Worm (Caenorhabditis elegans) whole organism, mixed stage, embryonic: ENCODE results near the gene anoh-2.

Source experiments
- M03D4.4 ChIP-seq: sonication (generic microtip); optimal IDR thresholded peaks from 2 replicates; lab custom pipeline; 2017; ENCODE audit warnings: mild to moderate bottlenecking, missing genetic modification characterization, missing compliant biosample characterization
- blmp-1 ChIP-seq: fragments of 150-350 bp; optimal IDR thresholded peaks from 2 replicates; lab custom pipeline; 2014; ENCODE audit warnings: missing biosample characterization, missing genetic modification characterization
- ceh-39 ChIP-seq: fragments of 150-350 bp; optimal IDR thresholded peaks from 2 replicates; lab custom pipeline; 2014; ENCODE audit warnings: missing biosample characterization, missing genetic modification characterization
- ceh-83 ChIP-seq: fragments of 200-800 bp; sonication (Bioruptor generic); optimal IDR thresholded peaks from 2 replicates; lab custom pipeline; 2018; ENCODE audit warnings: mild to moderate bottlenecking, missing genetic modification characterization, missing compliant biosample characterization
- ces-1 ChIP-seq: fragments of 150-350 bp; optimal IDR thresholded peaks from 2 replicates; lab custom pipeline; 2014; ENCODE audit warnings: missing biosample characterization, missing genetic modification reagents, missing genetic modification characterization
- cnd-1 ChIP-seq: fragments of 200-800 bp; sonication (Bioruptor generic); optimal IDR thresholded peaks from 2 replicates; lab custom pipeline; 2018; ENCODE audit warnings: mild to moderate bottlenecking, missing genetic modification characterization, missing compliant biosample characterization
- drap-1 ChIP-seq: fragments of 200-800 bp; sonication (Bioruptor generic); optimal IDR thresholded peaks from 3 replicates; lab custom pipeline; 2018; ENCODE audit warnings: mild to moderate bottlenecking, missing genetic modification characterization, missing compliant biosample characterization
- elt-1 ChIP-seq: sonication (generic microtip); optimal IDR thresholded peaks from 2 replicates; lab custom pipeline; 2017; ENCODE audit warnings: missing genetic modification characterization, mild to moderate bottlenecking, missing compliant biosample characterization, antibody characterized with exemption, moderate library complexity, borderline replicate concordance; ENCODE audit not compliant: insufficient read depth
- flh-1 ChIP-seq: fragments of 200-800 bp; sonication (Bioruptor generic); optimal IDR thresholded peaks from 2 replicates; lab custom pipeline; 2018; ENCODE audit warnings: mild to moderate bottlenecking, missing genetic modification characterization, moderate library complexity, missing compliant biosample characterization
- ham-2 ChIP-seq: fragments of 200-800 bp; sonication (Bioruptor generic); optimal IDR thresholded peaks from 2 replicates; lab custom pipeline; 2018; ENCODE audit warnings: mild to moderate bottlenecking, missing genetic modification characterization, missing compliant biosample characterization
- lin-13 ChIP-seq: fragments of 150-350 bp; optimal IDR thresholded peaks from 2 replicates; lab custom pipeline; 2014; ENCODE audit warnings: missing biosample characterization, missing genetic modification characterization
- lin-32 ChIP-seq: fragments of 200-800 bp; sonication (Bioruptor generic); optimal IDR thresholded peaks from 2 replicates; lab custom pipeline; 2018; ENCODE audit warnings: mild to moderate bottlenecking, missing genetic modification characterization, missing compliant biosample characterization
- lsy-2 ChIP-seq: fragments of 150-350 bp; optimal IDR thresholded peaks from 2 replicates; lab custom pipeline; 2014; ENCODE audit warnings: missing biosample characterization, missing genetic modification characterization
- mab-5 ChIP-seq: fragments of 150-350 bp; optimal IDR thresholded peaks from 2 replicates; lab custom pipeline; 2014; ENCODE audit warnings: missing biosample characterization, missing genetic modification characterization
- mep-1 ChIP-seq: fragments of 150-350 bp; optimal IDR thresholded peaks from 2 replicates; lab custom pipeline; 2017; ENCODE audit warnings: missing biosample characterization, missing genetic modification reagents, missing genetic modification characterization, inconsistent platforms
- mls-2 ChIP-seq: sonication (generic microtip); optimal IDR thresholded peaks from 2 replicates; lab custom pipeline; 2016; ENCODE audit warnings: mild to moderate bottlenecking, missing genetic modification characterization, moderate library complexity, missing compliant biosample characterization
- nhr-12 ChIP-seq: fragments of 150-350 bp; optimal IDR thresholded peaks from 2 replicates; lab custom pipeline; 2014; ENCODE audit warnings: missing biosample characterization, missing genetic modification characterization
- nhr-2 ChIP-seq: fragments of 150-350 bp; optimal IDR thresholded peaks from 2 replicates; lab custom pipeline; 2014; ENCODE audit warnings: missing biosample characterization, missing genetic modification characterization
- nhr-237 ChIP-seq: fragments of 150-350 bp; optimal IDR thresholded peaks from 2 replicates; lab custom pipeline; 2014; ENCODE audit warnings: missing biosample characterization, missing genetic modification characterization
- nhr-28 ChIP-seq: fragments of 150-350 bp; optimal IDR thresholded peaks from 2 replicates; lab custom pipeline; 2014; ENCODE audit warnings: missing biosample characterization, missing genetic modification characterization
- pha-4 ChIP-seq: fragments of 150-350 bp; optimal IDR thresholded peaks from 2 replicates; lab custom pipeline; 2018; ENCODE audit warnings: missing biosample characterization, missing genetic modification reagents, missing genetic modification characterization
- sem-2 ChIP-seq: fragments of 200-800 bp; sonication (Bioruptor generic); optimal IDR thresholded peaks from 2 replicates; lab custom pipeline; 2018; ENCODE audit warnings: mild to moderate bottlenecking, missing genetic modification characterization, missing compliant biosample characterization
- snpc-4 ChIP-seq: fragments of 150-350 bp; optimal IDR thresholded peaks from 2 replicates; lab custom pipeline; 2014; ENCODE audit warnings: missing biosample characterization, missing genetic modification characterization
- sptf-1 ChIP-seq: sonication (generic microtip); optimal IDR thresholded peaks from 2 replicates; lab custom pipeline; 2017; ENCODE audit warnings: mild to moderate bottlenecking, missing genetic modification characterization, moderate library complexity, missing compliant biosample characterization
- tbx-8 ChIP-seq: fragments of 200-800 bp; sonication (Bioruptor generic); optimal IDR thresholded peaks from 2 replicates; lab custom pipeline; 2018; ENCODE audit warnings: mild to moderate bottlenecking, missing genetic modification characterization, moderate library complexity, missing compliant biosample characterization
- unc-120 ChIP-seq: sonication (generic microtip); optimal IDR thresholded peaks from 2 replicates; lab custom pipeline; 2017; ENCODE audit warnings: missing genetic modification characterization, missing compliant biosample characterization; ENCODE audit not compliant: poor library complexity, severe bottlenecking
- unc-62 ChIP-seq: fragments of 150-350 bp; optimal IDR thresholded peaks from 2 replicates; lab custom pipeline; 2014; ENCODE audit warnings: missing biosample characterization, missing genetic modification reagents, missing genetic modification characterization
- ztf-11 ChIP-seq: fragments of 150-350 bp; optimal IDR thresholded peaks from 2 replicates; lab custom pipeline; 2014; ENCODE audit warnings: missing biosample characterization, missing genetic modification characterization

Gene anoh-2

ce11 chrIV:14611892-14612497 is 46.1 kb upstream of the anoh-2 start:
- TF ChIP-seq ces-1 (GFP tag; lab: Kevin White, UChicago) (no peak), snpc-4 (no peak), ham-2 (GFP tag; lab: Kevin White, UChicago) (no peak), flh-1 (GFP tag; lab: Kevin White, UChicago) (no peak), ceh-83 (GFP tag; lab: Kevin White, UChicago) (no peak), elt-1 (peak; percentile 31), mep-1 (no peak)

DNA sequence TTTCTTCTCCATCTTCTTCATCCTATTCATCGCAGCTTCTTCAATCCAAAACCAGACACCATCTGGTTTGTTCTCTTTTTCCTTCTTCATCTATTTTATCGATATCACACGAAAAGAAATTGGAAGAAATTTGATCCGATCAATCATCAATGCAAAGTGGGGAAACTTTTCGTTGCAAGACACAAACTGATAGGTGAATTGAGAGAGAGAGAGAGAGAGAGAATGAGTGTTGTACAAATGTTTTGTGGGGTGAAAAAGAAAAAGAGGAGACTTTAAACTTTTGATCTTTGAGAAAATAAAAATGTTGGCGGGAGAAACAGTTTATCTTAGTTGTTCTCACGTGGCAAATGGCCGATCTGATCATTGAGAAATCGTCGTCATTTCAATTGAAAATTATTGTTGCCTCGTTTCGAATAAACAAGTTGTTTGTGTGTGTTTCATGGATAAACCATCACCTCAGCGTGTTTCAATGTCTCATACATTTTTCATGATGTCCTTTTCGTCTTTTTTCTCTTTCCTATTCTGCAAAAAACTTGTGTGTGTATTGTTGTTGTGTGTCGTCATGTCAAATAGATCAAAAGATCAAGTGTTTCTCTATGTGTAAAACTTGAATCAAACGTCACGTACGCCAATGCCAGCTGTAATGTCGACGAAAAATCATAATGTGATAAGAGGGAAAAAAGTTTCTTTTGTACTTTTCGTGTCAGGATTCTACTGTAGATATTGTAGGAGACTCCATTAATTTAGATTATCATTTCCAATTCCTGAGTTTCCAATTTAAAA is 45.4 kb upstream of the anoh-2 start:
- TF ChIP-seq unc-62 (GFP tag; lab: Kevin White, UChicago), result peak; percentile 64
- TF ChIP-seq unc-120 (tag; lab: Kevin White, UChicago), result peak; percentile 51
- no peak for TF ChIP-seq sptf-1
- TF ChIP-seq ces-1 (GFP tag; lab: Kevin White, UChicago), result no peak
- no peak for TF ChIP-seq nhr-28
- TF ChIP-seq flh-1 (GFP tag; lab: Kevin White, UChicago), result no peak
- no peak for TF ChIP-seq pha-4 (tag; lab: Kevin White, UChicago)
- no peak for TF ChIP-seq cnd-1
- peak; percentile 24 for TF ChIP-seq mab-5 (tag; lab: Kevin White, UChicago)
- TF ChIP-seq nhr-237 (tag; lab: Kevin White, UChicago), result peak; percentile 31

- TF ChIP-seq snpc-4 (no peak), nhr-2 (tag; lab: Kevin White, UChicago) (no peak), flh-1 (GFP tag; lab: Kevin White, UChicago) (no peak), mab-5 (tag; lab: Kevin White, UChicago) (no peak), tbx-8 (GFP tag; lab: Kevin White, UChicago) (no peak), ces-1 (GFP tag; lab: Kevin White, UChicago) (no peak), blmp-1 (tag; lab: Kevin White, UChicago) (no peak), mep-1 (no peak), pha-4 (tag; lab: Kevin White, UChicago) (no peak), ztf-11 (tag; lab: Kevin White, UChicago) (no peak), ceh-83 (GFP tag; lab: Kevin White, UChicago) (no peak), unc-62 (GFP tag; lab: Kevin White, UChicago) (no peak), drap-1 (no peak), mls-2 (no peak), nhr-28 (no peak), elt-1 (no peak), lsy-2 (tag; lab: Kevin White, UChicago) (no peak)
- TF ChIP-seq, all 35 proteins: peak for 0
These were observed 44.7 kb upstream of the anoh-2 start for ce11 chrIV:14613375-14613774.

- no peak for TF ChIP-seq lin-32 (GFP tag; lab: Kevin White, UChicago)
- TF ChIP-seq M03D4.4 (tag; lab: Kevin White, UChicago), result no peak
- no peak for TF ChIP-seq lin-13 (tag; lab: Kevin White, UChicago)
- no peak for TF ChIP-seq snpc-4
- no peak for TF ChIP-seq ham-2 (GFP tag; lab: Kevin White, UChicago)
- no peak for TF ChIP-seq sem-2 (GFP tag; lab: Kevin White, UChicago)
- no peak for TF ChIP-seq ces-1 (GFP tag; lab: Kevin White, UChicago)
- no peak for TF ChIP-seq mep-1
- TF ChIP-seq ceh-39, result no peak
- TF ChIP-seq nhr-12 (tag; lab: Kevin White, UChicago), result no peak
- TF ChIP-seq nhr-2 (tag; lab: Kevin White, UChicago), result no peak
These were observed 43.9 kb upstream of the anoh-2 start for ce11 chrIV:14614176-14614740.

DNA sequence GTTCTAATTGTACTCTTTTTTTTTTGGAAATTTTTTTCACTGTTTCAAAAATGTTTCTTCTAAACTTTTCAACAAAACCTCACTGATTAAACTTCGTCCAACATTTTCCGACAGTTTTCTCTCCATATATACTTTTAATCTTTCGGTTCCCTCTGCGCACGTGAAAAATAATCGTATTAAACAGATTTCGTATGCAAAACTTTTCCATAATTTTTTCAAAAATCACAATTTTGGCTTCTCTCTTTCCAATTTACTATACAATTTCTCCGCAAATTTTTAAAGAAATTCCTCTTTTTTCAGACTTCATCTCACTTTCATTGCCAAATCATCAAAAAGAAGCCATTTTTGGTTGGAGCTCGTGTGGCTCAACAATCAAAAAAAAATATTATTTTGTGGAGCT is 41.8 kb upstream of the anoh-2 start, which contains the start of gene dmd-6:
Gene dmd-6 (plus strand): TSS at position 301 of the 400 bp plus-strand sequence.
- TF ChIP-seq lin-13 (tag; lab: Kevin White, UChicago), result no peak
